Worm (Caenorhabditis elegans) whole organism, young adult: ENCODE measurements around the gene K03H1.12.
A peak's percentile ranks its signal among the peaks of the same experiment; 100 is the strongest.

Experiments
- F33H1.4 ChIP-seq: fragments of 200-800 bp; sonication (Bioruptor generic); IDR thresholded peaks from 2 replicates; pipeline ENCODE4 v1.3.6; 2022; ENCODE audit warnings: missing genetic modification reagents, missing genetic modification characterization, missing compliant biosample characterization
- F52B5.7 ChIP-seq: sonication (generic microtip); optimal IDR thresholded peaks from 2 replicates; lab custom pipeline; 2016; ENCODE audit warnings: mild to moderate bottlenecking, missing genetic modification characterization, missing compliant biosample characterization
- K12H6.12 ChIP-seq: fragments of 200-800 bp; sonication (Bioruptor generic); optimal IDR thresholded peaks from 2 replicates; lab custom pipeline; 2018; ENCODE audit warnings: mild to moderate bottlenecking, missing genetic modification characterization, missing compliant biosample characterization
- T26A5.8 ChIP-seq: sonication (generic microtip); optimal IDR thresholded peaks from 2 replicates; lab custom pipeline; 2016; ENCODE audit warnings: missing genetic modification characterization, missing compliant biosample characterization
- Y67H2A.10 ChIP-seq: fragments of 200-800 bp; sonication (Bioruptor generic); conservative IDR thresholded peaks from 2 replicates; pipeline ENCODE4 v1.3.6; 2022; ENCODE audit warnings: missing genetic modification reagents, missing genetic modification characterization, missing compliant biosample characterization
- akir-1 ChIP-seq: fragments of 200-800 bp; sonication (Bioruptor generic); optimal IDR thresholded peaks from 2 replicates; lab custom pipeline; 2018; ENCODE audit warnings: mild to moderate bottlenecking, missing genetic modification characterization, moderate library complexity, missing compliant biosample characterization
- aptf-2 ChIP-seq: fragments of 200-800 bp; sonication (Bioruptor generic); conservative IDR thresholded peaks from 2 replicates; pipeline ENCODE4 v1.3.6; 2022; ENCODE audit warnings: missing genetic modification reagents, missing genetic modification characterization, missing compliant biosample characterization
- atf-7 ChIP-seq: sonication (generic microtip); optimal IDR thresholded peaks from 2 replicates; lab custom pipeline; 2017; ENCODE audit warnings: mild to moderate bottlenecking, missing genetic modification characterization, missing compliant biosample characterization
- athp-1 ChIP-seq: sonication (generic microtip); optimal IDR thresholded peaks from 2 replicates; lab custom pipeline; 2017; ENCODE audit warnings: mild to moderate bottlenecking, missing genetic modification characterization, missing compliant biosample characterization
- attf-6 ChIP-seq: fragments of 200-800 bp; sonication (Bioruptor generic); IDR thresholded peaks from 2 replicates; pipeline ENCODE4 v1.3.6; 2022; ENCODE audit warnings: missing genetic modification reagents, missing genetic modification characterization, missing compliant biosample characterization
- bed-2 ChIP-seq: fragments of 200-800 bp; sonication (Bioruptor generic); IDR thresholded peaks from 2 replicates; pipeline ENCODE4 v1.3.6; 2022; ENCODE audit warnings: missing genetic modification reagents, missing genetic modification characterization, missing compliant biosample characterization
- cebp-1 ChIP-seq, 2 experiments: fragments of 200-800 bp in 1 of 2; sonication (Bioruptor generic) in 1 of 2; sonication (generic microtip) in 1 of 2; IDR thresholded peaks in 1 of 2; optimal IDR thresholded peaks in 1 of 2; 2 replicates each; pipeline versions ENCODE4 v1.3.6 to Lab custom; 2017 to 2022; ENCODE audit warnings: missing compliant biosample characterization in 2 of 2, missing genetic modification characterization in 2 of 2, mild to moderate bottlenecking in 1 of 2, missing genetic modification reagents in 1 of 2, moderate library complexity in 1 of 2
- cebp-2 ChIP-seq: fragments of 200-800 bp; sonication (Bioruptor generic); IDR thresholded peaks from 2 replicates; pipeline ENCODE4 v1.3.6; 2022; ENCODE audit warnings: missing genetic modification characterization, missing compliant biosample characterization
- ceh-91 ChIP-seq: fragments of 200-800 bp; sonication (Bioruptor generic); IDR thresholded peaks from 2 replicates; pipeline ENCODE4 v1.3.6; 2022; ENCODE audit warnings: missing genetic modification reagents, missing genetic modification characterization, missing compliant biosample characterization
- chd-7 ChIP-seq: sonication (generic microtip); optimal IDR thresholded peaks from 2 replicates; lab custom pipeline; 2016; ENCODE audit warnings: mild to moderate bottlenecking, missing genetic modification characterization, moderate library complexity, missing compliant biosample characterization
- die-1 ChIP-seq: sonication (generic microtip); optimal IDR thresholded peaks from 2 replicates; lab custom pipeline; 2016; ENCODE audit warnings: missing genotype, mild to moderate bottlenecking, missing genetic modification characterization, missing compliant biosample characterization
- dox-1 ChIP-seq: fragments of 200-800 bp; sonication (Bioruptor generic); IDR thresholded peaks from 2 replicates; pipeline ENCODE4 v1.3.6; 2022; ENCODE audit warnings: missing genetic modification reagents, missing genetic modification characterization, missing compliant biosample characterization
- dpl-1 ChIP-seq: fragments of 150-350 bp; optimal IDR thresholded peaks from 2 replicates; lab custom pipeline; 2014; ENCODE audit warnings: missing biosample characterization, missing genetic modification reagents, missing genetic modification characterization
- efl-1 ChIP-seq: fragments of 150-350 bp; optimal IDR thresholded peaks from 2 replicates; lab custom pipeline; 2014; ENCODE audit warnings: missing biosample characterization, missing genetic modification reagents, missing genetic modification characterization
- egrh-3 ChIP-seq: fragments of 200-800 bp; sonication (Bioruptor generic); IDR thresholded peaks from 2 replicates; pipeline ENCODE4 v1.3.6; 2022; ENCODE audit warnings: missing genetic modification reagents, missing genetic modification characterization, missing compliant biosample characterization
- hsf-1 ChIP-seq: fragments of 200-800 bp; sonication (Bioruptor generic); IDR thresholded peaks from 2 replicates; pipeline ENCODE4 v1.3.6; 2022; ENCODE audit warnings: missing genetic modification reagents, missing genetic modification characterization, missing compliant biosample characterization
- let-607 ChIP-seq, 2 experiments: fragments of 200-800 bp in 1 of 2; sonication (Bioruptor generic) in 1 of 2; sonication (generic microtip) in 1 of 2; optimal IDR thresholded peaks; 2 replicates each; lab custom pipeline; 2016 to 2018; ENCODE audit warnings: mild to moderate bottlenecking in 2 of 2, missing compliant biosample characterization in 2 of 2, missing genetic modification characterization in 2 of 2, moderate library complexity in 2 of 2, missing genotype in 1 of 2
- lin-35 ChIP-seq, 3 experiments: fragments of 150-350 bp in 2 of 3; sonication (generic microtip) in 1 of 3; optimal IDR thresholded peaks; 2 replicates each; lab custom pipeline; 2014 to 2018; ENCODE audit warnings: missing biosample characterization in 3 of 3, missing genetic modification characterization in 3 of 3, missing genetic modification reagents in 3 of 3
- lin-40 ChIP-seq: sonication (generic microtip); optimal IDR thresholded peaks from 2 replicates; lab custom pipeline; 2016; ENCODE audit warnings: missing genetic modification characterization, mild to moderate bottlenecking, missing compliant biosample characterization, missing genotype, missing genetic modification reagents
- lin-54 ChIP-seq: fragments of 200-800 bp; sonication (Bioruptor generic); optimal IDR thresholded peaks from 2 replicates; lab custom pipeline; 2018; ENCODE audit warnings: mild to moderate bottlenecking, missing genetic modification characterization, missing compliant biosample characterization
- lir-1 ChIP-seq: fragments of 200-800 bp; sonication (Bioruptor generic); conservative IDR thresholded peaks from 2 replicates; pipeline ENCODE4 v1.3.6; 2022; ENCODE audit warnings: missing genetic modification reagents, missing genetic modification characterization, missing compliant biosample characterization
- lsl-1 ChIP-seq: fragments of 200-800 bp; sonication (Bioruptor generic); optimal IDR thresholded peaks from 2 replicates; lab custom pipeline; 2018; ENCODE audit warnings: mild to moderate bottlenecking, missing genetic modification characterization, moderate library complexity, missing compliant biosample characterization
- lsy-27 ChIP-seq: sonication (generic microtip); optimal IDR thresholded peaks from 2 replicates; lab custom pipeline; 2017; ENCODE audit warnings: missing genetic modification characterization, mild to moderate bottlenecking, missing compliant biosample characterization, antibody characterized with exemption, missing genotype, borderline replicate concordance; ENCODE audit not compliant: insufficient read depth
- madf-6 ChIP-seq: fragments of 200-800 bp; sonication (Bioruptor generic); IDR thresholded peaks from 2 replicates; pipeline ENCODE4 v1.3.6; 2022; ENCODE audit warnings: missing genetic modification reagents, missing genetic modification characterization, missing compliant biosample characterization
- madf-8 ChIP-seq: fragments of 200-800 bp; sonication (Bioruptor generic); conservative IDR thresholded peaks from 2 replicates; pipeline ENCODE4 v1.3.6; 2022; ENCODE audit warnings: missing genetic modification reagents, missing genetic modification characterization, missing compliant biosample characterization
- mcd-1 ChIP-seq: fragments of 200-800 bp; sonication (Bioruptor generic); IDR thresholded peaks from 2 replicates; pipeline ENCODE4 v1.3.6; 2022; ENCODE audit warnings: missing genetic modification reagents, missing genetic modification characterization, missing compliant biosample characterization
- nfya-1 ChIP-seq: sonication (generic microtip); optimal IDR thresholded peaks from 2 replicates; lab custom pipeline; 2017; ENCODE audit warnings: antibody characterized with exemption, missing compliant biosample characterization, missing genetic modification characterization, borderline replicate concordance; ENCODE audit not compliant: insufficient read depth
- nhr-120 ChIP-seq: fragments of 200-800 bp; sonication (Bioruptor generic); IDR thresholded peaks from 2 replicates; pipeline ENCODE4 v1.3.6; 2022; ENCODE audit warnings: missing genetic modification characterization, missing compliant biosample characterization
- nhr-179 ChIP-seq: sonication (generic microtip); optimal IDR thresholded peaks from 2 replicates; lab custom pipeline; 2016; ENCODE audit warnings: mild to moderate bottlenecking, missing genetic modification characterization, missing compliant biosample characterization
- nhr-27 ChIP-seq: fragments of 200-800 bp; sonication (Bioruptor generic); optimal IDR thresholded peaks from 2 replicates; lab custom pipeline; 2018; ENCODE audit warnings: mild to moderate bottlenecking, missing genetic modification characterization, moderate library complexity, missing compliant biosample characterization
- nhr-80 ChIP-seq: sonication (generic microtip); optimal IDR thresholded peaks from 2 replicates; lab custom pipeline; 2016; ENCODE audit warnings: missing genetic modification characterization, missing compliant biosample characterization
- nhr-90 ChIP-seq: sonication (generic microtip); optimal IDR thresholded peaks from 2 replicates; lab custom pipeline; 2016; ENCODE audit warnings: missing genotype, mild to moderate bottlenecking, missing genetic modification characterization, missing compliant biosample characterization
- pbrm-1 ChIP-seq: fragments of 200-800 bp; sonication (Bioruptor generic); IDR thresholded peaks from 2 replicates; pipeline ENCODE4 v1.3.6; 2022; ENCODE audit warnings: missing genetic modification reagents, missing genetic modification characterization, missing compliant biosample characterization
- pha-4 ChIP-seq: fragments of 150-350 bp; sonication (generic microtip); optimal IDR thresholded peaks from 2 replicates; lab custom pipeline; 2014; ENCODE audit warnings: missing biosample characterization, missing genetic modification reagents, missing genetic modification characterization
- rpc-1 ChIP-seq, 2 experiments: fragments of 150-350 bp in 1 of 2; sonication (generic microtip) in 1 of 2; optimal IDR thresholded peaks; 2 replicates each; lab custom pipeline; 2014 to 2018; ENCODE audit warnings: missing biosample characterization in 1 of 2, missing genetic modification characterization in 1 of 2, missing genetic modification reagents in 1 of 2, missing genotype in 1 of 2
- snpc-1.3 ChIP-seq: sonication (generic microtip); optimal IDR thresholded peaks from 2 replicates; lab custom pipeline; 2017; ENCODE audit warnings: missing genetic modification characterization, mild to moderate bottlenecking, missing compliant biosample characterization, antibody characterized with exemption, moderate library complexity, missing genotype, missing genetic modification reagents; ENCODE audit not compliant: insufficient read depth
- somi-1 ChIP-seq: fragments of 200-800 bp; sonication (Bioruptor generic); optimal IDR thresholded peaks from 2 replicates; lab custom pipeline; 2018; ENCODE audit warnings: mild to moderate bottlenecking, missing genetic modification characterization, missing compliant biosample characterization
- xnd-1 ChIP-seq: sonication (generic microtip); optimal IDR thresholded peaks from 2 replicates; lab custom pipeline; 2016; ENCODE audit warnings: missing genotype, missing genetic modification reagents, missing genetic modification characterization, missing compliant biosample characterization
- ztf-18 ChIP-seq: sonication (generic microtip); optimal IDR thresholded peaks from 2 replicates; lab custom pipeline; 2016; ENCODE audit warnings: missing genotype, mild to moderate bottlenecking, missing genetic modification characterization, missing compliant biosample characterization
- ztf-26 ChIP-seq: sonication (generic microtip); optimal IDR thresholded peaks from 2 replicates; lab custom pipeline; 2017; ENCODE audit warnings: missing genetic modification characterization, missing compliant biosample characterization
- ztf-28 ChIP-seq: fragments of 200-800 bp; sonication (Bioruptor generic); IDR thresholded peaks from 2 replicates; pipeline ENCODE4 v1.3.6; 2022; ENCODE audit warnings: missing genetic modification reagents, missing genetic modification characterization, missing compliant biosample characterization
- ztf-3 ChIP-seq: fragments of 200-800 bp; sonication (Bioruptor generic); optimal IDR thresholded peaks from 2 replicates; lab custom pipeline; 2018; ENCODE audit warnings: mild to moderate bottlenecking, missing genetic modification characterization, missing compliant biosample characterization

Gene K03H1.12

DNA sequence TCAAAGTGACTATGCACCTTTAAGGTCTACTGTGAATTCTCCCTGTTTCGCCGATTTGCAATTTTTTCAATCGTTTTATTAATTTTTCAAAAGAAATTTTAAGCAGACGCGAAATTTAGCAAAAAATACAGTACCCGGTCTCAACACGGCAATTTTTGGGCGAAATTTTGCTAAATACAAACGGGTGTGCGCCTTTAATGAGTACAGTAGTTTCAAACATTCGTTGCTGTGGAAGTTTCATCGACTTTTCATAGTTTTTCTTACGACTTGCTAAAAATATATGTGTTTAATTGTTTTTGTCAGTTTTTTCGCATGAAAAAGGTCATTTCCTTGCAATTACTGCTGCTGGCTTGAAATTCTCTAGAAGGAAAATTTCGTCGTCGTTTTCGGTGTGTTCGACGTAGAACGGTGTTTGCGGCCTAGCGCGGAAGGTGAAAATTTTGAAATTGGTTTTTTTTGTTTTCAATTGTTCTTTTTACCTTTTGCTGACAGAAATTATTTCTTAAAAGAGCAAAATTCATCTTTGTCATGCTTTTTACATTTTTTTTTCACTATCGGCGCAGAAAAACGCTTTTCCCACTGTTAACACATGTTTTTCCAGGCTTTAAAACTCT lies 5.5 kb downstream of the K03H1.12 start, which contains the start of gene K03H1.7:
TSS of gene K03H1.7 (plus strand) at position 600 of the 614 bp plus-strand sequence.
- no peak for TF ChIP-seq nhr-179 (tag; lab: Kevin White, UChicago)
- TF ChIP-seq nhr-90 (tag; lab: Kevin White, UChicago): no peak
- no peak for TF ChIP-seq lir-1 (GFP tag; lab: Robert Waterston, UW)
- TF ChIP-seq lin-35 (GFP tag; optimal IDR thresholded peaks at IDR 0.05; lab: Kevin White, UChicago): no peak
- no peak for TF ChIP-seq rpc-1 (optimal IDR thresholded peaks at IDR 0.05; lab: Kevin White, UChicago)
- TF ChIP-seq rpc-1 (tag; optimal IDR thresholded peaks at IDR 0.05; lab: Kevin White, UChicago): no peak
- no peak for TF ChIP-seq snpc-1.3
- no peak for TF ChIP-seq aptf-2 (GFP tag; lab: Robert Waterston, UW)
- no peak for TF ChIP-seq dpl-1
- TF ChIP-seq Y67H2A.10 (GFP tag; lab: Robert Waterston, UW): no peak
- 0 out of 2 replicates have a peak, but pooled peaks have one; percentile 7 for TF ChIP-seq dox-1 (GFP tag; lab: Robert Waterston, UW)
- peak; percentile 50 for TF ChIP-seq madf-8 (GFP tag; lab: Robert Waterston, UW)
- TF ChIP-seq nhr-120 (GFP tag; lab: Robert Waterston, UW): no peak
- no peak for TF ChIP-seq athp-1 (tag; lab: Kevin White, UChicago)
- no peak for TF ChIP-seq somi-1 (GFP tag; lab: Kevin White, UChicago)
- TF ChIP-seq egrh-3 (GFP tag; lab: Robert Waterston, UW): no peak
- TF ChIP-seq mcd-1 (GFP tag; lab: Robert Waterston, UW): no peak
- TF ChIP-seq madf-6 (GFP tag; lab: Robert Waterston, UW): 0 out of 2 replicates have a peak, but pooled peaks have one; percentile 22
- TF ChIP-seq die-1 (tag; lab: Kevin White, UChicago): no peak
- no peak for TF ChIP-seq lin-54
- TF ChIP-seq pbrm-1 (GFP tag; lab: Robert Waterston, UW): no peak
- no peak for TF ChIP-seq atf-7 (tag; lab: Kevin White, UChicago)
- no peak for TF ChIP-seq K12H6.12
- peak; percentile 89 for TF ChIP-seq lsl-1
- TF ChIP-seq F52B5.7 (tag; lab: Kevin White, UChicago): no peak
- no peak for TF ChIP-seq hsf-1 (GFP tag; lab: Robert Waterston, UW)
- no peak for TF ChIP-seq chd-7
- no peak for TF ChIP-seq lsy-27 (tag; lab: Kevin White, UChicago)
- no peak for TF ChIP-seq bed-2 (GFP tag; lab: Robert Waterston, UW)
- no peak for TF ChIP-seq ztf-3
- TF ChIP-seq ztf-26 (tag; lab: Kevin White, UChicago): no peak
- no peak for TF ChIP-seq ztf-18 (tag; lab: Kevin White, UChicago)
- TF ChIP-seq nfya-1 (tag; lab: Kevin White, UChicago): no peak
- peak; percentile 21 for TF ChIP-seq efl-1
- no peak for TF ChIP-seq cebp-1 (GFP tag; IDR thresholded peaks at IDR 0.05; lab: Robert Waterston, UW)
- TF ChIP-seq cebp-1 (tag; optimal IDR thresholded peaks at IDR 0.05; lab: Kevin White, UChicago): no peak
- no peak for TF ChIP-seq T26A5.8 (tag; lab: Kevin White, UChicago)
- no peak for TF ChIP-seq pha-4 (tag; lab: Kevin White, UChicago)
- TF ChIP-seq attf-6 (GFP tag; lab: Robert Waterston, UW): no peak
- no peak for TF ChIP-seq let-607 (tag; optimal IDR thresholded peaks at IDR 0.05; lab: Kevin White, UChicago)
- TF ChIP-seq nhr-80: no peak
- TF ChIP-seq ztf-28 (GFP tag; lab: Robert Waterston, UW): no peak
- TF ChIP-seq nhr-27 (tag; lab: Kevin White, UChicago): no peak
- TF ChIP-seq lin-40 (tag; lab: Kevin White, UChicago): no peak
- TF ChIP-seq F33H1.4 (GFP tag; lab: Robert Waterston, UW): peak; percentile 50
- peak; percentile 62; the same call in 1 of the 2 replicates for TF ChIP-seq ceh-91 (GFP tag; lab: Robert Waterston, UW)
- TF ChIP-seq cebp-2 (GFP tag; lab: Robert Waterston, UW): no peak
- TF ChIP-seq xnd-1 (tag; lab: Kevin White, UChicago): peak; percentile 53
- TF ChIP-seq akir-1 (GFP tag; lab: Kevin White, UChicago): no peak
